Worm (Caenorhabditis elegans): ENCODE data around the gene F10C2.5.
A peak's percentile ranks its signal among the peaks of the same experiment; 100 is the strongest.

F10C2.5 gene

DNA sequence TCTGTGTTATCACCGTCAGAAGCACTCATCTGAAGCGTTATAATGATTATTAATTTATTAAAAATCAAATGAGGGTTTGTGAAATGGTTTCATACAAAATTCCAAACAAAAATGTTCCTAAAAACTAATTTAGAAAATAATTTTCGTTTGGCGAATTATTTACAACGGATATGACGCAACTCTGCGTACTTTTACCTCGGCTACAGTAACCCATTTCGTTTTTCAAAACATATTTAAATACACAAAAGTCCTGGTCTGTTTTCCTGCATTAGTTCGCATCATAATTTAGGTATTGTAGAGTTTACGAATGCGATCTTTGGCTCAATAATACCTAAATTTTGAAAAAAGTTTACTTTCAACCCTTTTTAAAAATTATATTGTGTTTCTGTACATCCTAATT is 14.5 kb downstream of the F10C2.5 start, which contains the start of gene R07B7.2:
TSS of gene R07B7.2 (minus strand) at position 35 of the 400 bp plus-strand sequence.
- TF ChIP-seq dmd-8 (GFP tag; IDR thresholded peaks at IDR 0.05) (no peak), daf-12 (tag; optimal IDR thresholded peaks at IDR 0.05) (no peak), nhr-25 (tag; optimal IDR thresholded peaks at IDR 0.05; ENCODE audit: borderline replicate concordance, insufficient read depth) (no peak), pqm-1 (tag; optimal IDR thresholded peaks at IDR 0.05) (no peak)

DNA sequence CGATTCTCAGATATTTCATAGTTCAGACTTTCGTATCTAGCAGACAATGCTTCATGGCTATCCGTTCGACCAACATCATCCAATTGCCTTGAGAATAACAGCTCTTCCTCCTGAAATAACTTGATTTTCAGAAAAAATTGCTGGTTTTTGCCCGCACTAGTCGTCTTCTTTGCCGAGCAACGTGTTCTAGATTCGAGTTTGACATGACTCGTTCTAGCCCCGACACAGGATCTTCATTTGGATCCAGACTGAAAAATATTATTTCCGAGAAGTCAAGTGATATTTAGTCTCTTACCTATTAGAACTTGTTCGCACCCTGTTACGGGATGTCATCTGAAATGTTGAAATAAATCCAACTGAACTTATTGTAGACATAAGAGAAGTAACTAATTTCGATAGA is 17.8 kb downstream of the F10C2.5 start, which contains the start of gene clh-6:
TSS of gene clh-6 (minus strand) at position 333 of the 400 bp plus-strand sequence.
- TF ChIP-seq D1046.2 (GFP tag; IDR thresholded peaks at IDR 0.05): 0 out of 2 replicates have a peak, but pooled peaks have one; percentile 66
- TF ChIP-seq lsy-2 (tag; optimal IDR thresholded peaks at IDR 0.05): peak in 1 of 2 experiments; percentile 50
- peak; percentile 71 for TF ChIP-seq ama-1 (optimal IDR thresholded peaks at IDR 0.05)
- TF ChIP-seq pqm-1 (tag; optimal IDR thresholded peaks at IDR 0.05): no peak
- no peak for TF ChIP-seq php-3 (GFP tag; IDR thresholded peaks at IDR 0.05)
- peak; percentile 24 for TF ChIP-seq dve-1 (tag; optimal IDR thresholded peaks at IDR 0.05; ENCODE audit: insufficient read depth)
- no peak for TF ChIP-seq lin-39 (tag; optimal IDR thresholded peaks at IDR 0.05)
- 0 out of 2 replicates have a peak, but pooled peaks have one; percentile 43 for TF ChIP-seq zfp-3 (GFP tag; conservative IDR thresholded peaks at IDR 0.05)
- 0 out of 2 replicates have a peak, but pooled peaks have one; percentile 36 for TF ChIP-seq T26A8.4 (GFP tag; IDR thresholded peaks at IDR 0.05)
- peak; percentile 2 for TF ChIP-seq mes-2 (tag; optimal IDR thresholded peaks at IDR 0.05; ENCODE audit: poor library complexity, severe bottlenecking)
- 0 out of 2 replicates have a peak, but pooled peaks have one; percentile 34 for TF ChIP-seq egl-43 (GFP tag; IDR thresholded peaks at IDR 0.05)
- TF ChIP-seq lin-38 (GFP tag; IDR thresholded peaks at IDR 0.05): peak; percentile 44
- TF ChIP-seq nhr-6 (tag; optimal IDR thresholded peaks at IDR 0.05): peak; percentile 15
- peak; percentile 25 for TF ChIP-seq lin-13 (GFP tag; optimal IDR thresholded peaks at IDR 0.05)
- TF ChIP-seq Y48G9A.11 (GFP tag; IDR thresholded peaks at IDR 0.05): peak; percentile 23; the same call in 1 of the 2 replicates
- peak; percentile 87 for TF ChIP-seq aha-1 (tag)
- no peak for TF ChIP-seq daf-16 (GFP tag; optimal IDR thresholded peaks at IDR 0.05)
- peak; percentile 27 for TF ChIP-seq daf-16 (tag; optimal IDR thresholded peaks at IDR 0.05)
- no peak for TF ChIP-seq ceh-28 (tag; optimal IDR thresholded peaks at IDR 0.05)

DNA sequence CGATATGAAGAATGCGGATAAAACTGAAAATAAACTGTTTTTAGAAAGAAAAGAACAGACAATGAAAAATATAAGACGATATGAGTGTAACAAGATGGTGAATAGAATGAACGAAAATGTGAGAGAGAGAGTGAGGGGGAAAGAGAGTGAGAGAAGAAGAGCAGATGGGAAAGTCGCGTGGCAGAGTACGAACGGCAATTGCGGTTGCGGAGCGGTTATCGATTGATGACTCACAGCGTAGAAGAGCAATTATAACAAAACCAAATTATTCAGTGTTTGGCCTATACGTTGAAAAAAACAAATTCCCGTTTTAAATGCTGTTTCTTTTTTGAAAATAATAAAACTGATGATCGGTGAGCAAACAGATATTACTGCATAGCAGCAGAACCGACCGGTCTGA is 20.1 kb downstream of the F10C2.5 start, which contains the start of gene pqn-53:
TSS of gene pqn-53 (minus strand) at position 23 of the 400 bp plus-strand sequence.
- TF ChIP-seq Y105C5A.15 (GFP tag; IDR thresholded peaks at IDR 0.05) (no peak), F26F4.8 (GFP tag; conservative IDR thresholded peaks at IDR 0.05) (no peak), nhr-77 (tag; optimal IDR thresholded peaks at IDR 0.05) (no peak), zfp-2 (tag; optimal IDR thresholded peaks at IDR 0.05) (no peak), unc-130 (GFP tag; optimal IDR thresholded peaks at IDR 0.05) (no peak), lin-39 (tag; optimal IDR thresholded peaks at IDR 0.05) (no peak), tra-1 (GFP tag; IDR thresholded peaks at IDR 0.05) (no peak), snpc-1.2 (GFP tag; IDR thresholded peaks at IDR 0.05) (no peak), dmd-8 (GFP tag; IDR thresholded peaks at IDR 0.05) (no peak), madf-9 (GFP tag; conservative IDR thresholded peaks at IDR 0.05) (no peak), dmd-6 (GFP tag; IDR thresholded peaks at IDR 0.05) (0 out of 2 replicates have a peak, but pooled peaks have one; percentile 8), T20F7.1 (GFP tag; optimal IDR thresholded peaks at IDR 0.05) (no peak), zip-11 (GFP tag; IDR thresholded peaks at IDR 0.05) (no peak), ceh-62 (tag; optimal IDR thresholded peaks at IDR 0.05) (no peak), F44E2.7 (GFP tag; IDR thresholded peaks at IDR 0.05) (no peak), vab-7 (GFP tag; IDR thresholded peaks at IDR 0.05) (no peak), zfp-3 (GFP tag; conservative IDR thresholded peaks at IDR 0.05) (no peak), lir-3 (tag; optimal IDR thresholded peaks at IDR 0.05) (no peak), aly-2 (tag; optimal IDR thresholded peaks at IDR 0.05) (no peak), spr-3 (GFP tag; optimal IDR thresholded peaks at IDR 0.05) (no peak), zip-2 (tag; optimal IDR thresholded peaks at IDR 0.05) (no peak), hlh-30 (tag; optimal IDR thresholded peaks at IDR 0.05; ENCODE audit: insufficient read depth) (peak; percentile 41), lin-29 (GFP tag; IDR thresholded peaks at IDR 0.05) (no peak), mxl-3 (GFP tag; optimal IDR thresholded peaks at IDR 0.05) (peak; percentile 26), arid-1 (GFP tag; conservative IDR thresholded peaks at IDR 0.05) (0 out of 2 replicates have a peak, but pooled peaks have one; percentile 11), F10B5.3 (tag; optimal IDR thresholded peaks at IDR 0.05) (no peak), mep-1 (tag; optimal IDR thresholded peaks at IDR 0.05) (no peak), skn-1 (tag; optimal IDR thresholded peaks at IDR 0.05) (no peak), unc-39 (tag; optimal IDR thresholded peaks at IDR 0.05) (no peak), R02D3.7 (tag; optimal IDR thresholded peaks at IDR 0.05) (no peak)
